Worm (Caenorhabditis elegans) whole organism, late embryonic: ENCODE data around the gene acs-12.

Experiments
- C08G9.2 ChIP-seq: sonication (generic microtip); optimal IDR thresholded peaks from 2 replicates; lab custom pipeline; 2016; ENCODE audit warnings: mild to moderate bottlenecking, missing genetic modification characterization, moderate library complexity, missing compliant biosample characterization
- C38D4.7 ChIP-seq: fragments of 200-800 bp; sonication (Bioruptor generic); optimal IDR thresholded peaks from 2 replicates; lab custom pipeline; 2018; ENCODE audit warnings: mild to moderate bottlenecking, missing genetic modification characterization, moderate library complexity, missing compliant biosample characterization
- F13H6.1 ChIP-seq: sonication (generic microtip); optimal IDR thresholded peaks from 2 replicates; lab custom pipeline; 2016; ENCODE audit warnings: missing genetic modification characterization, missing compliant biosample characterization
- K02D7.2 ChIP-seq: sonication (generic microtip); optimal IDR thresholded peaks from 2 replicates; lab custom pipeline; 2017; ENCODE audit warnings: mild to moderate bottlenecking, missing genetic modification characterization, missing compliant biosample characterization
- T23F11.4 ChIP-seq: fragments of 200-800 bp; sonication (Bioruptor generic); optimal IDR thresholded peaks from 2 replicates; lab custom pipeline; 2018; ENCODE audit warnings: mild to moderate bottlenecking, missing genetic modification characterization, missing compliant biosample characterization
- Y22D7AL.16 ChIP-seq: sonication (generic microtip); optimal IDR thresholded peaks from 2 replicates; lab custom pipeline; 2016; ENCODE audit warnings: missing genetic modification characterization, missing compliant biosample characterization
- ahr-1 ChIP-seq: sonication (generic microtip); optimal IDR thresholded peaks from 2 replicates; lab custom pipeline; 2016; ENCODE audit warnings: missing genetic modification characterization, missing compliant biosample characterization
- ceh-14 ChIP-seq: sonication (generic microtip); optimal IDR thresholded peaks from 2 replicates; lab custom pipeline; 2016; ENCODE audit warnings: missing genotype, missing genetic modification characterization, missing compliant biosample characterization
- ceh-18 ChIP-seq: sonication (generic microtip); optimal IDR thresholded peaks from 2 replicates; lab custom pipeline; 2016; ENCODE audit warnings: missing genetic modification characterization, missing compliant biosample characterization
- ceh-19 ChIP-seq: fragments of 200-800 bp; sonication (Bioruptor generic); optimal IDR thresholded peaks from 2 replicates; lab custom pipeline; 2018; ENCODE audit warnings: mild to moderate bottlenecking, missing genetic modification characterization, missing compliant biosample characterization
- ceh-22 ChIP-seq: sonication (generic microtip); optimal IDR thresholded peaks from 2 replicates; lab custom pipeline; 2017; ENCODE audit warnings: missing biosample characterization, missing genetic modification characterization
- ceh-30 ChIP-seq: fragments of 150-350 bp; optimal IDR thresholded peaks from 2 replicates; lab custom pipeline; 2014; ENCODE audit warnings: missing biosample characterization, missing genetic modification characterization
- ceh-31 ChIP-seq: sonication (generic microtip); optimal IDR thresholded peaks from 2 replicates; lab custom pipeline; 2016; ENCODE audit warnings: missing genetic modification characterization, missing compliant biosample characterization
- ceh-34 ChIP-seq: sonication (generic microtip); optimal IDR thresholded peaks from 2 replicates; lab custom pipeline; 2016; ENCODE audit warnings: mild to moderate bottlenecking, missing genetic modification characterization, missing compliant biosample characterization
- ceh-48 ChIP-seq: sonication (generic microtip); optimal IDR thresholded peaks from 2 replicates; lab custom pipeline; 2016; ENCODE audit warnings: missing genetic modification characterization, inconsistent platforms, missing compliant biosample characterization
- che-1 ChIP-seq: sonication (generic microtip); optimal IDR thresholded peaks from 2 replicates; lab custom pipeline; 2016; ENCODE audit warnings: mild to moderate bottlenecking, missing genetic modification characterization, missing compliant biosample characterization
- dve-1 ChIP-seq: sonication (generic microtip); optimal IDR thresholded peaks from 2 replicates; lab custom pipeline; 2017; ENCODE audit warnings: antibody characterized with exemption, mild to moderate bottlenecking, missing genetic modification characterization, missing compliant biosample characterization
- elt-4 ChIP-seq: sonication (generic microtip); optimal IDR thresholded peaks from 2 replicates; lab custom pipeline; 2016; ENCODE audit warnings: missing genetic modification characterization, missing compliant biosample characterization
- eyg-1 ChIP-seq: sonication (generic microtip); optimal IDR thresholded peaks from 2 replicates; lab custom pipeline; 2016; ENCODE audit warnings: missing genotype, missing genetic modification characterization, missing compliant biosample characterization
- fkh-6 ChIP-seq: sonication (generic microtip); optimal IDR thresholded peaks from 2 replicates; lab custom pipeline; 2016; ENCODE audit warnings: missing genetic modification characterization, missing compliant biosample characterization
- gmeb-2 ChIP-seq: sonication (generic microtip); optimal IDR thresholded peaks from 2 replicates; lab custom pipeline; 2016; ENCODE audit warnings: missing genetic modification characterization, inconsistent platforms, missing compliant biosample characterization
- hlh-15 ChIP-seq: sonication (generic microtip); optimal IDR thresholded peaks from 2 replicates; lab custom pipeline; 2016; ENCODE audit warnings: missing genetic modification characterization, missing compliant biosample characterization
- lim-6 ChIP-seq: sonication (generic microtip); optimal IDR thresholded peaks from 2 replicates; lab custom pipeline; 2016; ENCODE audit warnings: missing genetic modification characterization, missing compliant biosample characterization
- lin-11 ChIP-seq: fragments of 200-800 bp; sonication (Bioruptor generic); optimal IDR thresholded peaks from 2 replicates; lab custom pipeline; 2018; ENCODE audit warnings: mild to moderate bottlenecking, missing genetic modification characterization, missing compliant biosample characterization
- madf-2 ChIP-seq: sonication (generic microtip); optimal IDR thresholded peaks from 2 replicates; lab custom pipeline; 2017; ENCODE audit warnings: missing genetic modification characterization, missing compliant biosample characterization
- nhr-232 ChIP-seq: sonication (generic microtip); optimal IDR thresholded peaks from 2 replicates; lab custom pipeline; 2016; ENCODE audit warnings: missing genetic modification characterization, missing compliant biosample characterization
- npax-4 ChIP-seq: sonication (generic microtip); optimal IDR thresholded peaks from 2 replicates; lab custom pipeline; 2016; ENCODE audit warnings: missing genetic modification characterization, missing compliant biosample characterization
- pag-3 ChIP-seq: sonication (generic microtip); optimal IDR thresholded peaks from 2 replicates; lab custom pipeline; 2016; ENCODE audit warnings: missing compliant biosample characterization, missing genetic modification characterization, borderline replicate concordance
- pat-9 ChIP-seq: fragments of 200-800 bp; sonication (Bioruptor generic); optimal IDR thresholded peaks from 2 replicates; lab custom pipeline; 2018; ENCODE audit warnings: mild to moderate bottlenecking, missing genetic modification characterization, moderate library complexity, missing compliant biosample characterization
- pax-1 ChIP-seq: fragments of 150-350 bp; optimal IDR thresholded peaks from 2 replicates; lab custom pipeline; 2014; ENCODE audit warnings: missing biosample characterization, missing genetic modification characterization
- pha-4 ChIP-seq: fragments of 150-350 bp; optimal IDR thresholded peaks from 2 replicates; lab custom pipeline; 2018; ENCODE audit warnings: missing biosample characterization, missing genetic modification reagents, missing genetic modification characterization
- pros-1 ChIP-seq: fragments of 150-350 bp; optimal IDR thresholded peaks from 2 replicates; lab custom pipeline; 2014; ENCODE audit warnings: missing biosample characterization, missing genetic modification reagents, missing genetic modification characterization
- ref-2 ChIP-seq: sonication (generic microtip); optimal IDR thresholded peaks from 2 replicates; lab custom pipeline; 2016; ENCODE audit warnings: missing genetic modification characterization, missing compliant biosample characterization
- sox-2 ChIP-seq: fragments of 200-800 bp; sonication (Bioruptor generic); IDR thresholded peaks from 2 replicates; pipeline ENCODE4 v1.3.6; 2022; ENCODE audit warnings: missing genetic modification reagents, missing genetic modification characterization, missing compliant biosample characterization
- tbx-7 ChIP-seq: sonication (generic microtip); optimal IDR thresholded peaks from 2 replicates; lab custom pipeline; 2016; ENCODE audit warnings: missing genotype, missing genetic modification characterization, missing compliant biosample characterization
- ttx-3 ChIP-seq: sonication (generic microtip); optimal IDR thresholded peaks from 2 replicates; lab custom pipeline; 2016; ENCODE audit warnings: missing genetic modification reagents, missing genetic modification characterization, missing compliant biosample characterization
- unc-3 ChIP-seq, 2 experiments: fragments of 200-800 bp in 1 of 2; sonication (Bioruptor generic) in 1 of 2; sonication (generic microtip) in 1 of 2; conservative IDR thresholded peaks in 1 of 2; optimal IDR thresholded peaks in 1 of 2; 2 replicates each; pipeline versions ENCODE4 v1.3.6 to Lab custom; 2016 to 2022; ENCODE audit warnings: missing compliant biosample characterization in 2 of 2, missing genetic modification characterization in 2 of 2, missing genetic modification reagents in 1 of 2
- unc-42 ChIP-seq: sonication (generic microtip); optimal IDR thresholded peaks from 2 replicates; lab custom pipeline; 2016; ENCODE audit warnings: missing genotype, missing genetic modification characterization, missing compliant biosample characterization
- unc-55 ChIP-seq: sonication (generic microtip); optimal IDR thresholded peaks from 2 replicates; lab custom pipeline; 2017; ENCODE audit warnings: missing biosample characterization, missing genetic modification reagents, missing genetic modification characterization
- ztf-16 ChIP-seq: sonication (generic microtip); optimal IDR thresholded peaks from 2 replicates; lab custom pipeline; 2017; ENCODE audit warnings: missing genetic modification characterization, missing compliant biosample characterization

acs-12 gene

DNA sequence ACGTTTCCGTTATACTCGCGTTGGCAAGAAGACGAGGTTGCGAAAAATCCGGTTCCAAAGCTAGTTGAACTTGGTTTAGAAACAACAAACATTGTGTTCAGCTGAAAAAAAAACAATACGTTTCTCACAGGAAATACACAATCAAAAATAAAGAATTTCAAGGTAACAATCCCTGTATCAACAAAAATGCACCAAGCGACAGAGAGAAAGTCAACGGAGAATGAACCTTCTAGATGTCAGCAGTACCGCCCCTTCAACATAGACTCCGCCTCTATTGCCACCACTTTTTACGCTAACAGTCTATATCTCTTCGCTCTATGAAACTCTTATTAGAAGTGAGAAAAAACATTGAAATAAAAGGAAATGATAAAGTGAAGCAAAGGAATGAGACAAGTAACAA, 35.6 kb upstream of the acs-12 start, which contains the start of gene F31D4.8:
TSS of gene F31D4.8 (minus strand) at position 101 of the 400 bp plus-strand sequence.
- TF ChIP-seq sox-2 (GFP tag; lab: Robert Waterston, UW) (no peak), Y22D7AL.16 (no peak), unc-42 (tag; lab: Kevin White, UChicago) (no peak), ref-2 (tag; lab: Kevin White, UChicago) (no peak), unc-55 (GFP tag; lab: Kevin White, UChicago) (no peak), ceh-34 (tag; lab: Kevin White, UChicago) (no peak), elt-4 (tag; lab: Kevin White, UChicago) (no peak), pat-9 (tag; lab: Kevin White, UChicago) (no peak), C38D4.7 (GFP tag; lab: Kevin White, UChicago) (no peak), ceh-14 (no peak), F13H6.1 (tag; lab: Kevin White, UChicago) (no peak), C08G9.2 (tag; lab: Kevin White, UChicago) (no peak), fkh-6 (no peak), ahr-1 (no peak), ceh-48 (no peak), che-1 (tag; lab: Kevin White, UChicago) (no peak)

DNA sequence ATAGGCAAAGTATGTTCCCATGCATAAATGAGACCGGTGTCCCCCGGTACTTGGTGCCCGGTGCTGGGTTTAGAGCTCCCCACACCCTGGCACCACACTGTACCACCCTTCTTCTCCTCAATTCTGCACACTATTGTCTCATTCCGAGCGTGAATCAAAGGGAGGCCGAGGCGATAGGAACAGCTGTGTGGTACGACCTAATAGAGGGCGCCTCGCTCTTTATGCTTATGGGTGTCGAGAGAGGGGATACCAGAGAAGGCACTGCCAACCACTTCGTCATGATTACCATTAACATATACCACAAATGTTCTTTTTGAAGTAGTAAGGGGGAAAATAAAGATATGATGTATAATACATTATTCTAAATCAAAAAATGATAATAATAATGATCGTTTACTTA, 33.3 kb upstream of the acs-12 start:
- TF ChIP-seq unc-3 (GFP tag; conservative IDR thresholded peaks at IDR 0.05; lab: Robert Waterston, UW) (no peak), unc-3 (tag; optimal IDR thresholded peaks at IDR 0.05; lab: Kevin White, UChicago) (no peak), ref-2 (tag; lab: Kevin White, UChicago) (no peak), pros-1 (tag; lab: Kevin White, UChicago) (no peak), ceh-22 (tag; lab: Kevin White, UChicago) (no peak), pag-3 (tag; lab: Kevin White, UChicago) (no peak), eyg-1 (no peak)

DNA sequence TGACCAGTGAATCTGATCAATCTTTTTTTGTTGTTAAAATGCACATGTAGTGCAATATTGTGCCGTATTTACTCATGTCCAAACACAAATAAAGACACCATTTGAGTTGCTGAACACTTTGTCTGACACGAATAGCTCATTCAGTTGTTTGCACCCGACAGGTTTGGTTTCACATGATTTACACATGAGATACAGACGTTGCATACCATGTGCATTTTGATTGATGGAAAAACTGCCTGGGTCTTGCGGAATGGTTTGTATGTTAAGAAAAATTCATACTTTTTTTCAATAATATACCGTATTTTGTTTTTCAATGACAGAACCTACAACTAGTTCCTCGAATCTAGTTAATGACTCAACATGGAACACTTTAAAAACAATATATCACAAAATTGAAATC, 32.8 kb upstream of the acs-12 start:
- no peak for TF ChIP-seq pha-4 (tag; lab: Kevin White, UChicago)
- TF ChIP-seq lim-6, result no peak
- no peak for TF ChIP-seq ref-2 (tag; lab: Kevin White, UChicago)
- no peak for TF ChIP-seq madf-2
- no peak for TF ChIP-seq C08G9.2 (tag; lab: Kevin White, UChicago)
- no peak for TF ChIP-seq eyg-1
- no peak for TF ChIP-seq ceh-18 (tag; lab: Kevin White, UChicago)

DNA sequence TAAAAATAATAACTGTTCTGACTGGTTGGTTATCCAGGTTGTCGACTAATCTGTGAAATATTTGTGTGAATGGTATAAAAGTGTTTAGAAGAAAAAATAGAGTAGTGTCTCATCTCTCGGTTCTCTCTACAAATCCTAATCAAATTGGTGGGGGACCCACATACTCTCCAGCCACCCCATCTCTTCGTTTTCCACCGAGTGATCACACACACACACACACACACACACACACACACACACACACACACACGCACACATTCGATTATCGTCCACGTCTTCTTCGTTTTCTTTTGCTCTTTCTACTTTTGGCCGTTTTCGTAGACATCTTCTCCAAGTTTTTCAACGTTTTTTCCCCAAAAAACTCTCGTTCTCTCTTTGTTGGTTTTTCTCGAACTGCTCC, 30.8 kb upstream of the acs-12 start:
- TF ChIP-seq pax-1 (no peak), madf-2 (no peak), ceh-34 (tag; lab: Kevin White, UChicago) (no peak), K02D7.2 (no peak), unc-42 (tag; lab: Kevin White, UChicago) (peak; percentile 99), ceh-31 (tag; lab: Kevin White, UChicago) (peak; percentile 2), ttx-3 (tag; lab: Kevin White, UChicago) (no peak), che-1 (tag; lab: Kevin White, UChicago) (no peak), lin-11 (no peak), ceh-19 (GFP tag; lab: Kevin White, UChicago) (no peak), gmeb-2 (tag; lab: Kevin White, UChicago) (no peak), ahr-1 (no peak), ceh-30 (no peak), dve-1 (tag; lab: Kevin White, UChicago) (no peak)

DNA sequence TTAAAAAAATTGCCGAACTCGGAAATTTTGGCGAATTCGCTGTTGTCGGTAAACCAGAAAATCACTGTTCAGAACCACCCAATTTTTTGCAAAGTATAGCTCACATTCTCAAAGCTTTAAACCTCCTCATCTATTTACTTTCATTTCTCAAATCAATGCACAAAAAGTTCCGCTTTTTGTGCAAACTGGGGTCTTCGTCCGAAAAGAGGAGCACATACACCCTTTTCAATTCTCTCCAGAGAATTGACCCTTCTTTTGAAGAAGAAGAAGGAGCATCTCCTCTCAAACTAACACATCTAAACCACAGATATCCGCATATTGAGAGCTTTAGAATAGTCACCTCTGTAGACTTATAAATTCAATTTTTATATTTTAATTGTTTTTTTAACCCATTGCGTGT, 28.6 kb upstream of the acs-12 start:
- TF ChIP-seq sox-2 (GFP tag; lab: Robert Waterston, UW) (no peak), ref-2 (tag; lab: Kevin White, UChicago) (no peak), nhr-232 (tag; lab: Kevin White, UChicago) (no peak), npax-4 (tag; lab: Kevin White, UChicago) (no peak), tbx-7 (no peak), hlh-15 (tag; lab: Kevin White, UChicago) (no peak), ztf-16 (no peak), ttx-3 (tag; lab: Kevin White, UChicago) (no peak), C38D4.7 (GFP tag; lab: Kevin White, UChicago) (no peak), T23F11.4 (GFP tag; lab: Kevin White, UChicago) (no peak)
